Fruit fly (Drosophila melanogaster) Kc167 (cell line): ENCODE data around the gene CG2924.

Experiments used
- Myc ChIP-seq: fragments of >200 bp; optimal IDR thresholded peaks from 2 replicates; lab custom pipeline; 2017; ENCODE audit warnings: missing external identifiers
- Sin3A ChIP-seq: fragments of >200 bp; optimal IDR thresholded peaks from 2 replicates; lab custom pipeline; 2018; ENCODE audit warnings: missing external identifiers
- h ChIP-seq: fragments of >200 bp; optimal IDR thresholded peaks from 3 replicates; lab custom pipeline; 2018; ENCODE audit warnings: missing external identifiers
- insv ChIP-seq: fragments of >200 bp; optimal IDR thresholded peaks from 3 replicates; lab custom pipeline; 2018; ENCODE audit warnings: missing external identifiers
- psq ChIP-seq: fragments of >200 bp; optimal IDR thresholded peaks from 2 replicates; lab custom pipeline; 2017; ENCODE audit warnings: missing external identifiers
- ttk ChIP-seq: sonication (Bioruptor generic); optimal IDR thresholded peaks from 2 replicates; lab custom pipeline; 2017; ENCODE audit warnings: missing external identifiers

- TF ChIP-seq psq (lab: Kevin White, UChicago) (no peak), h (lab: Kevin White, UChicago) (no peak), ttk (lab: Kevin White, UChicago) (no peak), Sin3A (no peak), insv (no peak), Myc (lab: Kevin White, UChicago) (no peak)
Observed at dm6 chrX:2221598-2221997, 49.0 kb downstream of the CG2924 start.
